Fruit fly (Drosophila melanogaster) whole organism, embryonic: ENCODE data around the gene Ir93a.
A peak's percentile ranks its signal among the peaks of the same experiment; 100 is the strongest.

Experiments
- Asciz ChIP-seq: fragments of 200-800 bp; sonication (Bioruptor generic); optimal IDR thresholded peaks from 2 replicates; lab custom pipeline; 2017; ENCODE audit warnings: missing biosample characterization, mild to moderate bottlenecking, missing genetic modification characterization, missing genetic modification reagents
- BEAF-32 ChIP-seq: fragments of 200-800 bp; sonication (Bioruptor generic); optimal IDR thresholded peaks from 3 replicates; lab custom pipeline; 2017; ENCODE audit warnings: missing biosample characterization, missing genetic modification characterization, mild to moderate bottlenecking, moderate library complexity, missing genetic modification reagents
- Bdp1 ChIP-seq: fragments of 200-800 bp; sonication (Bioruptor generic); optimal IDR thresholded peaks from 3 replicates; lab custom pipeline; 2016; ENCODE audit warnings: missing biosample characterization, missing genetic modification characterization
- Bgb ChIP-seq: fragments of 200-800 bp; sonication (Bioruptor generic); IDR thresholded peaks from 2 replicates; pipeline ENCODE4 v1.3.6; 2022; ENCODE audit warnings: missing biosample characterization, missing genetic modification characterization; ENCODE audit not compliant: partially characterized antibody
- CG11696 ChIP-seq: fragments of 200-800 bp; sonication (Bioruptor generic); IDR thresholded peaks from 2 replicates; pipeline ENCODE4 v1.3.6; 2022; ENCODE audit warnings: missing biosample characterization, missing genetic modification characterization
- CG12104 ChIP-seq: fragments of 200-800 bp; sonication (Bioruptor generic); optimal IDR thresholded peaks from 3 replicates; lab custom pipeline; 2016; ENCODE audit warnings: missing biosample characterization, missing genetic modification characterization
- CG17802 ChIP-seq: fragments of 200-800 bp; sonication (Bioruptor generic); optimal IDR thresholded peaks from 2 replicates; lab custom pipeline; 2018; ENCODE audit warnings: missing biosample characterization, mild to moderate bottlenecking, missing genetic modification characterization, moderate library complexity
- CG18619 ChIP-seq: fragments of 200-800 bp; sonication (Bioruptor generic); optimal IDR thresholded peaks from 3 replicates; lab custom pipeline; 2017; ENCODE audit warnings: missing biosample characterization, mild to moderate bottlenecking, missing genetic modification characterization
- CG18764 ChIP-seq: fragments of 200-800 bp; sonication (Bioruptor generic); optimal IDR thresholded peaks from 3 replicates; lab custom pipeline; 2016; ENCODE audit warnings: missing biosample characterization, missing genetic modification characterization
- CG33213 ChIP-seq: fragments of 200-800 bp; sonication (Bioruptor generic); optimal IDR thresholded peaks from 3 replicates; lab custom pipeline; 2016; ENCODE audit warnings: missing biosample characterization, missing genetic modification characterization
- CG4617 ChIP-seq: fragments of 200-800 bp; sonication (Bioruptor generic); optimal IDR thresholded peaks from 3 replicates; lab custom pipeline; 2016; ENCODE audit warnings: missing biosample characterization, missing genetic modification characterization, borderline replicate concordance
- CG6854 ChIP-seq: fragments of 200-800 bp; sonication (Bioruptor generic); optimal IDR thresholded peaks from 3 replicates; lab custom pipeline; 2017; ENCODE audit warnings: missing biosample characterization, mild to moderate bottlenecking, missing genetic modification characterization
- CG7357 ChIP-seq: fragments of 200-800 bp; sonication (Bioruptor generic); IDR thresholded peaks from 3 replicates; pipeline ENCODE4 v1.3.6; 2022; ENCODE audit warnings: missing biosample characterization, missing genetic modification characterization
- CG7745 ChIP-seq: fragments of 200-800 bp; sonication (Bioruptor generic); optimal IDR thresholded peaks from 2 replicates; lab custom pipeline; 2018; ENCODE audit warnings: missing biosample characterization, mild to moderate bottlenecking, missing genetic modification characterization, moderate library complexity
- CG9932 ChIP-seq: fragments of 200-800 bp; sonication (Bioruptor generic); IDR thresholded peaks from 2 replicates; pipeline ENCODE4 v1.3.6; 2022; ENCODE audit warnings: missing biosample characterization, missing genetic modification characterization
- Doc2 ChIP-seq: fragments of 200-800 bp; sonication (Bioruptor generic); IDR thresholded peaks from 2 replicates; pipeline ENCODE4 v1.3.6; 2022; ENCODE audit warnings: missing biosample characterization, missing genetic modification characterization
- Dp ChIP-seq: fragments of 200-800 bp; sonication (Bioruptor generic); optimal IDR thresholded peaks from 2 replicates; lab custom pipeline; 2018; ENCODE audit warnings: missing biosample characterization, mild to moderate bottlenecking, missing genetic modification characterization, moderate library complexity
- Dref ChIP-seq: fragments of 200-800 bp; sonication (Bioruptor generic); IDR thresholded peaks from 2 replicates; pipeline ENCODE4 v1.3.6; 2022; ENCODE audit warnings: missing biosample characterization, missing genetic modification characterization
- E2f2 ChIP-seq: fragments of 200-800 bp; sonication (Bioruptor generic); IDR thresholded peaks from 2 replicates; pipeline ENCODE4 v1.3.6; 2022; ENCODE audit warnings: missing biosample characterization, missing genetic modification characterization
- Ets65A ChIP-seq: fragments of 200-800 bp; sonication (Bioruptor generic); peaks from one replicate; lab custom pipeline; 2016; ENCODE audit warnings: missing biosample characterization, missing genetic modification characterization
- HHEX ChIP-seq: fragments of 200-800 bp; sonication (Bioruptor generic); optimal IDR thresholded peaks from 3 replicates; lab custom pipeline; 2017; ENCODE audit warnings: missing biosample characterization, mild to moderate bottlenecking, missing genetic modification characterization, missing genetic modification reagents
- HLH3B ChIP-seq: fragments of 200-800 bp; sonication (Bioruptor generic); IDR thresholded peaks from 2 replicates; pipeline ENCODE4 v1.3.6; 2022; ENCODE audit warnings: missing biosample characterization, missing genetic modification characterization
- HmgZ ChIP-seq: fragments of 200-800 bp; sonication (Bioruptor generic); optimal IDR thresholded peaks from 2 replicates; lab custom pipeline; 2018; ENCODE audit warnings: missing biosample characterization, mild to moderate bottlenecking, missing genetic modification characterization
- MBD-R2 ChIP-seq: fragments of 200-800 bp; sonication (Bioruptor generic); IDR thresholded peaks from 2 replicates; pipeline ENCODE4 v1.3.6; 2022; ENCODE audit warnings: missing biosample characterization, missing genetic modification characterization
- MESR4 ChIP-seq: fragments of 200-800 bp; sonication (Bioruptor generic); optimal IDR thresholded peaks from 2 replicates; lab custom pipeline; 2018; ENCODE audit warnings: missing biosample characterization, mild to moderate bottlenecking, missing genetic modification characterization, moderate library complexity
- Myb ChIP-seq: fragments of 200-800 bp; sonication (Bioruptor generic); optimal IDR thresholded peaks from 2 replicates; lab custom pipeline; 2016; ENCODE audit warnings: missing biosample characterization, missing genetic modification characterization
- NK7.1 ChIP-seq: fragments of 200-800 bp; sonication (Bioruptor generic); optimal IDR thresholded peaks from 3 replicates; lab custom pipeline; 2016; ENCODE audit warnings: missing biosample characterization, missing genetic modification characterization
- Nf-YC ChIP-seq: fragments of 200-800 bp; optimal IDR thresholded peaks from 3 replicates; lab custom pipeline; 2019; ENCODE audit warnings: missing biosample characterization, mild to moderate bottlenecking, missing genetic modification characterization, moderate library complexity
- Ravus ChIP-seq: fragments of 200-800 bp; sonication (Bioruptor generic); IDR thresholded peaks from 2 replicates; pipeline ENCODE4 v1.3.6; 2022; ENCODE audit warnings: missing biosample characterization, missing genetic modification characterization
- Stat92E ChIP-seq, 3 experiments: fragments of >200 bp in 2 of 3; fragments of 200-800 bp in 1 of 3; sonication (Bioruptor generic) in 1 of 3; optimal IDR thresholded peaks; 2 replicates each; lab custom pipeline; 2017 to 2019; ENCODE audit warnings: missing biosample characterization in 3 of 3, missing genetic modification characterization in 3 of 3, mild to moderate bottlenecking in 1 of 3, moderate library complexity in 1 of 3
- ato ChIP-seq: fragments of 200-800 bp; sonication (Bioruptor generic); IDR thresholded peaks from 2 replicates; pipeline ENCODE4 v1.3.6; 2022; ENCODE audit warnings: missing biosample characterization, missing genetic modification characterization; ENCODE audit not compliant: partially characterized antibody
- crp ChIP-seq, 2 experiments: fragments of 200-800 bp; sonication (Bioruptor generic); optimal IDR thresholded peaks; 2 replicates in 1 of 2; 3 replicates in 1 of 2; lab custom pipeline; 2017; ENCODE audit warnings: missing biosample characterization in 2 of 2, missing genetic modification characterization in 2 of 2, mild to moderate bottlenecking in 1 of 2, moderate library complexity in 1 of 2
- dmrt99B ChIP-seq: fragments of 200-800 bp; sonication (Bioruptor generic); optimal IDR thresholded peaks from 2 replicates; lab custom pipeline; 2018; ENCODE audit warnings: missing biosample characterization, mild to moderate bottlenecking, missing genetic modification characterization, moderate library complexity
- emc ChIP-seq: fragments of 200-800 bp; sonication (Bioruptor generic); optimal IDR thresholded peaks from 2 replicates; lab custom pipeline; 2016; ENCODE audit warnings: missing biosample characterization, missing genetic modification characterization
- fd3F ChIP-seq: fragments of 200-800 bp; sonication (Bioruptor generic); optimal IDR thresholded peaks from 2 replicates; lab custom pipeline; 2018; ENCODE audit warnings: missing biosample characterization, mild to moderate bottlenecking, missing genetic modification characterization, moderate library complexity
- ftz-f1 ChIP-seq: fragments of 200-800 bp; sonication (Bioruptor generic); optimal IDR thresholded peaks from 2 replicates; lab custom pipeline; 2016; ENCODE audit warnings: missing biosample characterization, missing genetic modification characterization
- fu2 ChIP-seq: fragments of 200-800 bp; sonication (Bioruptor generic); optimal IDR thresholded peaks from 2 replicates; lab custom pipeline; 2016; ENCODE audit warnings: missing biosample characterization, missing genetic modification characterization
- h ChIP-seq: fragments of >200 bp; optimal IDR thresholded peaks from 2 replicates; lab custom pipeline; 2017
- kah ChIP-seq: fragments of 200-800 bp; sonication (Bioruptor generic); optimal IDR thresholded peaks from 2 replicates; lab custom pipeline; 2018; ENCODE audit warnings: missing biosample characterization, mild to moderate bottlenecking, missing genetic modification characterization
- kni ChIP-seq: fragments of 200-800 bp; sonication (Bioruptor generic); optimal IDR thresholded peaks from 3 replicates; lab custom pipeline; 2017; ENCODE audit warnings: mild to moderate bottlenecking, missing biosample characterization, missing genetic modification reagents, missing genetic modification characterization
- lab ChIP-seq: fragments of 200-800 bp; sonication (Bioruptor generic); optimal IDR thresholded peaks from 3 replicates; lab custom pipeline; 2017; ENCODE audit warnings: missing biosample characterization, missing genetic modification characterization, mild to moderate bottlenecking, moderate library complexity, missing genetic modification reagents
- peb ChIP-seq: fragments of 200-800 bp; sonication (Bioruptor generic); IDR thresholded peaks from 2 replicates; pipeline ENCODE4 v1.3.6; 2022; ENCODE audit warnings: missing biosample characterization, missing genetic modification characterization
- pzg ChIP-seq: fragments of 200-800 bp; sonication (Bioruptor generic); optimal IDR thresholded peaks from 3 replicates; lab custom pipeline; 2018; ENCODE audit warnings: missing biosample characterization, mild to moderate bottlenecking, missing genetic modification characterization, moderate library complexity
- sens ChIP-seq: fragments of 200-800 bp; sonication (Bioruptor generic); peaks from one replicate; lab custom pipeline; 2016; ENCODE audit warnings: missing biosample characterization, missing genetic modification characterization
- shn ChIP-seq: fragments of 200-800 bp; sonication (Bioruptor generic); optimal IDR thresholded peaks from 3 replicates; lab custom pipeline; 2016; ENCODE audit warnings: missing biosample characterization, missing genetic modification characterization
- slou ChIP-seq: fragments of 200-800 bp; sonication (Bioruptor generic); optimal IDR thresholded peaks from 3 replicates; lab custom pipeline; 2016; ENCODE audit warnings: missing biosample characterization, missing genetic modification characterization
- vnd ChIP-seq: fragments of 200-800 bp; sonication (Bioruptor generic); IDR thresholded peaks from 3 replicates; pipeline ENCODE4 v1.3.6; 2022; ENCODE audit warnings: missing biosample characterization, missing genetic modification characterization; ENCODE audit not compliant: partially characterized antibody
- zfh1 ChIP-seq: fragments of 200-800 bp; sonication (Bioruptor generic); IDR thresholded peaks from 3 replicates; pipeline ENCODE4 v1.3.6; 2022; ENCODE audit warnings: missing biosample characterization, missing genetic modification characterization

The Ir93a gene

dm6 chr3R:20830963-20831362 is 28.8 kb downstream of the Ir93a start, which contains the start of gene CG31223:
TSS of gene CG31223 (plus strand) at chr3R:20831127.
- TF ChIP-seq pzg (GFP tag; lab: Kevin White, UChicago) (peak; percentile 9), E2f2 (GFP tag; lab: Robert Waterston, UW) (peak; percentile 18), Ets65A (GFP tag; lab: Kevin White, UChicago) (peak; percentile 52), dmrt99B (tag; lab: Kevin White, UChicago) (no peak), MESR4 (peak; percentile 7), Myb (GFP tag; lab: Kevin White, UChicago) (peak; percentile 58), MBD-R2 (GFP tag; lab: Robert Waterston, UW) (peak; percentile 38; the same call in 1 of the 2 replicates), crp (GFP tag; optimal IDR thresholded peaks at IDR 0.05; lab: Kevin White, UChicago) (peak; percentile 14 to 80), Dp (GFP tag; lab: Kevin White, UChicago) (peak; percentile 10), Stat92E (GFP tag; optimal IDR thresholded peaks at IDR 0.05; lab: Kevin White, UChicago) (no peak), ato (GFP tag; lab: Robert Waterston, UW) (no peak)

DNA sequence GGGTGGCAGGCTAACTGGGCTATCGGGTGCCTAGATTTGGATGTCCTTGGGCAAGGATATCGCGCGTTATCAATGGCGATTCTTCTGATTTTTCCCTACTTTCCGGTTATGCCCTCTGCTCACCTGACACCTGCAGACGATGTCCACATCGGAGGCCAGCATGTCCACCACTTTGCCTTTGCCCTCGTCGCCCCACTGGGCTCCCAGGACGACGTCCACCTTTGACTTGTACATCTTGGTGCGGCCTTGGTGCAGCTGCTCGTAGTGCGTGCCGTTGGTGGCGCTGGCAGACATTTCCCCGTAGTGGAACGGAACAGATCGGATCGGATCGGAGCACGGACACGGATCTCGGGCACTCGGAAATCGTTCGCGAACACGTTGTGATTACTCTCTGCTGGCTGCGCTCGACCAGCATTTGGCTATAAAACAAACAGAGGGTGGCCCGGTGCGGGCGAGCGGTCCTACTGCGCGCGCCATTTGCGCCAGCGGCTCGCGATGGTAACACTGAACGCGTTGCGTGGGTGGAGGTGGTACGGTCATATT is 29.5 kb downstream of the Ir93a start, which contains the start of gene Adss:
TSS of gene Adss (minus strand) at position 428 of the 543 bp plus-strand sequence.
- TF ChIP-seq Bdp1 (GFP tag; lab: Kevin White, UChicago) (peak; percentile 18), HHEX (GFP tag; lab: Kevin White, UChicago) (no peak), zfh1 (GFP tag; lab: Robert Waterston, UW) (peak; percentile 46; the same call in 1 of the 3 replicates), Ravus (no peak), Doc2 (GFP tag; lab: Robert Waterston, UW) (no peak), HmgZ (peak; percentile 33), CG17802 (no peak), CG6854 (GFP tag; lab: Kevin White, UChicago) (no peak), fd3F (GFP tag; lab: Kevin White, UChicago) (no peak), shn (peak; percentile 39), Bgb (GFP tag; lab: Robert Waterston, UW) (peak; percentile 67), HLH3B (GFP tag; lab: Robert Waterston, UW) (no peak; the same call in 1 of the 2 replicates), CG18619 (GFP tag; lab: Kevin White, UChicago) (no peak), CG9932 (GFP tag; lab: Robert Waterston, UW) (peak; percentile 10; the same call in 1 of the 2 replicates), kni (GFP tag; lab: Kevin White, UChicago) (peak; percentile 77), peb (no peak), sens (peak; percentile 73), CG11696 (GFP tag; lab: Robert Waterston, UW) (no peak), NK7.1 (GFP tag; lab: Kevin White, UChicago) (no peak), Dref (no peak), CG33213 (GFP tag; lab: Kevin White, UChicago) (peak; percentile 41), slou (GFP tag; lab: Kevin White, UChicago) (no peak), CG7357 (GFP tag; lab: Robert Waterston, UW) (no peak), Nf-YC (tag; lab: Kevin White, UChicago) (no peak), ftz-f1 (peak; percentile 54), h (lab: Kevin White, UChicago) (no peak), CG4617 (GFP tag; lab: Kevin White, UChicago) (peak; percentile 21), Myb (GFP tag; lab: Kevin White, UChicago) (peak; percentile 62), kah (peak; percentile 19), lab (GFP tag; lab: Kevin White, UChicago) (peak; percentile 63), CG7745 (tag; lab: Kevin White, UChicago) (no peak), emc (GFP tag; lab: Kevin White, UChicago) (peak; percentile 2), CG12104 (GFP tag; lab: Kevin White, UChicago) (no peak), BEAF-32 (GFP tag; lab: Kevin White, UChicago) (peak; percentile 21), fu2 (GFP tag; lab: Kevin White, UChicago) (no peak), CG18764 (GFP tag; lab: Kevin White, UChicago) (no peak), vnd (GFP tag; lab: Robert Waterston, UW) (no peak; the same call in 2 of the 3 replicates), Asciz (GFP tag; lab: Kevin White, UChicago) (no peak)
